Fruit fly (Drosophila melanogaster) whole organism, wandering third instar larva: Measurements from ENCODE around the gene CG32017.

Experiments
- CG32264 ChIP-seq: fragments of 200-800 bp; sonication (Bioruptor generic); optimal IDR thresholded peaks from 2 replicates; lab custom pipeline; 2016; ENCODE audit warnings: missing biosample characterization, missing genetic modification characterization
- CG9705 ChIP-seq: fragments of 200-800 bp; sonication (Bioruptor generic); optimal IDR thresholded peaks from 2 replicates; lab custom pipeline; 2018; ENCODE audit warnings: missing biosample characterization, mild to moderate bottlenecking, missing genetic modification characterization
- HLH106 ChIP-seq: fragments of 200-800 bp; optimal IDR thresholded peaks from 3 replicates; lab custom pipeline; 2019; ENCODE audit warnings: missing biosample characterization, mild to moderate bottlenecking, missing genetic modification characterization, moderate library complexity
- Hr78 ChIP-seq: fragments of >200 bp; optimal IDR thresholded peaks from 2 replicates; lab custom pipeline; 2017; ENCODE audit warnings: missing biosample characterization, missing genetic modification characterization
- Mio ChIP-seq: sonication (Bioruptor generic); optimal IDR thresholded peaks from 2 replicates; lab custom pipeline; 2016; ENCODE audit warnings: missing biosample characterization, missing genetic modification characterization
- OdsH ChIP-seq: fragments of 200-800 bp; sonication (Bioruptor generic); optimal IDR thresholded peaks from 2 replicates; lab custom pipeline; 2016; ENCODE audit warnings: missing biosample characterization, mild to moderate bottlenecking, missing genetic modification characterization
- Sp1 ChIP-seq: fragments of 200-800 bp; sonication (Bioruptor generic); optimal IDR thresholded peaks from 3 replicates; lab custom pipeline; 2019; ENCODE audit warnings: missing biosample characterization, mild to moderate bottlenecking, missing genetic modification characterization, moderate library complexity
- Vsx2 ChIP-seq: fragments of 200-300, 225-300 bp; sonication (Bioruptor generic); optimal IDR thresholded peaks from 2 replicates; lab custom pipeline; 2018; ENCODE audit warnings: missing biosample characterization, missing genetic modification characterization; ENCODE audit not compliant: partially characterized antibody
- br ChIP-seq: fragments of 200-800 bp; sonication (Bioruptor generic); optimal IDR thresholded peaks from 2 replicates; lab custom pipeline; 2016; ENCODE audit warnings: missing biosample characterization, missing genetic modification characterization
- brk ChIP-seq: fragments of 200-800 bp; sonication (Bioruptor generic); optimal IDR thresholded peaks from 2 replicates; lab custom pipeline; 2016; ENCODE audit warnings: missing biosample characterization, mild to moderate bottlenecking, missing genetic modification characterization
- h ChIP-seq: fragments of 200-800 bp; sonication (Bioruptor generic); optimal IDR thresholded peaks from 3 replicates; lab custom pipeline; 2016; ENCODE audit warnings: missing biosample characterization, mild to moderate bottlenecking, missing genetic modification characterization
- pan ChIP-seq: fragments of >200 bp; optimal IDR thresholded peaks from 2 replicates; lab custom pipeline; 2017
- usp ChIP-seq: fragments of >200 bp; optimal IDR thresholded peaks from 2 replicates; lab custom pipeline; 2017; ENCODE audit warnings: missing biosample characterization, missing genetic modification characterization
- woc ChIP-seq: sonication (Bioruptor generic); optimal IDR thresholded peaks from 2 replicates; lab custom pipeline; 2016; ENCODE audit warnings: missing biosample characterization, mild to moderate bottlenecking, missing genetic modification characterization

DNA sequence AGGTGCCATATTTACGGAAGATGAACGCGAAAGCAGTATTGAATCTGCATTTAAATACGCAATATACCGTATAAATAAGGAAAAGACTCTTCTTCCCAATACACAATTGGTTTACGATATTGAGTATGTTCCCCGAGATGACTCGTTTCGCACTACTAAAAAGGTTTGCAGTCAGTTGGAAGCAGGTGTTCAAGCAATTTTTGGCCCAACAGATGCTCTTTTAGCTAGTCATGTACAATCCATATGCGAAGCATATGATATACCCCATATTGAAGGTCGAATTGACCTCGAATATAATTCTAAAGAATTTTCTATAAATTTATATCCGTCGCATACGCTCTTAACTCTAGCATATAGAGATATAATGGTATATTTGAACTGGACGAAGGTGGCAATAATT, 35.0 kb downstream of the CG32017 start:
- no peak for TF ChIP-seq Sp1 (GFP tag; lab: Kevin White, UChicago)
- TF ChIP-seq Vsx2 (GFP tag; lab: Kevin White, UChicago), result no peak
- TF ChIP-seq Mio, result no peak
- no peak for TF ChIP-seq Hr78 (GFP tag; lab: Kevin White, UChicago)
- no peak for TF ChIP-seq HLH106 (tag; lab: Kevin White, UChicago)
- no peak for TF ChIP-seq woc
- TF ChIP-seq usp (GFP tag; lab: Kevin White, UChicago), result no peak
- TF ChIP-seq CG32264 (GFP tag; lab: Kevin White, UChicago), result no peak
- no peak for TF ChIP-seq pan (lab: Kevin White, UChicago)
- no peak for TF ChIP-seq h (GFP tag; lab: Kevin White, UChicago)
- no peak for TF ChIP-seq br
- no peak for TF ChIP-seq CG9705 (GFP tag; lab: Kevin White, UChicago)
- TF ChIP-seq OdsH (GFP tag; lab: Kevin White, UChicago), result no peak
- no peak for TF ChIP-seq brk (GFP tag; lab: Kevin White, UChicago)
